Worm (Caenorhabditis elegans): ENCODE measurements around the gene Y41E3.7.

The Y41E3.7 gene

DNA sequence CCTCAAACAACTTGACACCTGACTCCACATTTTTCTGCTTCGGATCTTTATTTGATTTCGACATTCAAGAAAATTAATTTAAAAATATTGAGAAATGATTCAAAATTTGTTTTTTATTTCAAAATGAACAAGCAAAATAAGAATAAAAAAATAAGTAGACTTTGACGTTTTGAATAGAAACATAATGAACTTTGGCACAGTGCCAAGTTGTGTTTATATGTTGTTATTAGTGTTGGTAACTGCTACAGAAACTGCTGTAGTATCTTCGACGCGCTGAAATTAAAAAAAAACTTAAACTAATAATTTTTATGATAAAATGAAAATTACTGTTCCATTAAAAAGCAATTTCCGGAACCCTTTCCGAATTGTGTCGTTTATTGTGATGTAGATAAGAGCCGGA lies 51.8 kb downstream of the Y41E3.7 start, which contains the start of gene Y41E3.18:
TSS of gene Y41E3.18 (minus strand) at position 101 of the 400 bp plus-strand sequence.
- no peak for TF ChIP-seq unc-62 (GFP tag; optimal IDR thresholded peaks at IDR 0.05)

ce11 chrIV:15068818-15069217 lies 55.0 kb downstream of the Y41E3.7 start, which contains the start of gene srt-48:
Gene srt-48 (minus strand): TSS chrIV:15068918.
- no peak for TF ChIP-seq unc-62 (GFP tag; optimal IDR thresholded peaks at IDR 0.05)

- TF ChIP-seq unc-62 (GFP tag; optimal IDR thresholded peaks at IDR 0.05) = no peak
Observed at ce11 chrIV:15074392-15074791, 60.6 kb downstream of the Y41E3.7 start, which contains the start of gene srt-50. Gene srt-50 (plus strand): TSS chrIV:15074692.

All from whole organism, dauer.